Fruit fly (Drosophila melanogaster) whole organism, pupa: ENCODE results near the gene CG10584.
A peak's percentile ranks its signal among the peaks of the same experiment; 100 is the strongest.

Experiments
- CG10348 ChIP-seq: fragments of 200-800 bp; sonication (Bioruptor generic); IDR thresholded peaks from 2 replicates; pipeline ENCODE4 v1.3.6; 2022; ENCODE audit warnings: missing biosample characterization, missing genetic modification characterization
- CG12605 ChIP-seq: fragments of 200-800 bp; sonication (Bioruptor generic); IDR thresholded peaks from 2 replicates; pipeline ENCODE4 v1.3.6; 2022; ENCODE audit warnings: missing biosample characterization, missing genetic modification characterization
- CG13204 ChIP-seq: fragments of 200-800 bp; sonication (Bioruptor generic); optimal IDR thresholded peaks from 2 replicates; lab custom pipeline; 2018; ENCODE audit warnings: missing biosample characterization, mild to moderate bottlenecking, missing genetic modification characterization, moderate library complexity
- CG14655 ChIP-seq: fragments of 200-800 bp; sonication (Bioruptor generic); optimal IDR thresholded peaks from 3 replicates; lab custom pipeline; 2017; ENCODE audit warnings: mild to moderate bottlenecking, missing biosample characterization, missing genetic modification reagents, missing genetic modification characterization
- CG15710 ChIP-seq: fragments of 200-800 bp; sonication (Bioruptor generic); optimal IDR thresholded peaks from 2 replicates; lab custom pipeline; 2018; ENCODE audit warnings: missing biosample characterization, mild to moderate bottlenecking, missing genetic modification characterization, moderate library complexity
- CG17806 ChIP-seq: fragments of 200-800 bp; sonication (Bioruptor generic); optimal IDR thresholded peaks from 2 replicates; lab custom pipeline; 2018; ENCODE audit warnings: missing biosample characterization, mild to moderate bottlenecking, missing genetic modification characterization, moderate library complexity
- CG32121 ChIP-seq: fragments of 200-800 bp; sonication (Bioruptor generic); IDR thresholded peaks from 2 replicates; pipeline ENCODE4 v1.3.6; 2022; ENCODE audit warnings: missing biosample characterization, missing genetic modification characterization
- CG34367 ChIP-seq: fragments of 200-800 bp; sonication (Bioruptor generic); optimal IDR thresholded peaks from 2 replicates; lab custom pipeline; 2018; ENCODE audit warnings: missing biosample characterization, mild to moderate bottlenecking, missing genetic modification characterization
- CG4496 ChIP-seq: fragments of 200-800 bp; sonication (Bioruptor generic); IDR thresholded peaks from 3 replicates; pipeline ENCODE4 v1.3.6; 2022; ENCODE audit warnings: missing biosample characterization, missing genetic modification characterization
- CG8159 ChIP-seq: fragments of 200-800 bp; sonication (Bioruptor generic); optimal IDR thresholded peaks from 3 replicates; lab custom pipeline; 2018; ENCODE audit warnings: missing biosample characterization, mild to moderate bottlenecking, missing genetic modification characterization, moderate library complexity
- CG8301 ChIP-seq: fragments of 200-800 bp; sonication (Bioruptor generic); optimal IDR thresholded peaks from 2 replicates; lab custom pipeline; 2018; ENCODE audit warnings: missing biosample characterization, mild to moderate bottlenecking, missing genetic modification characterization
- CG9948 ChIP-seq: fragments of 200-800 bp; sonication (Bioruptor generic); optimal IDR thresholded peaks from 2 replicates; lab custom pipeline; 2018; ENCODE audit warnings: missing biosample characterization, mild to moderate bottlenecking, missing genetic modification characterization, moderate library complexity
- D1 ChIP-seq: fragments of 200-800 bp; sonication (Bioruptor generic); optimal IDR thresholded peaks from 2 replicates; lab custom pipeline; 2018; ENCODE audit warnings: missing biosample characterization, mild to moderate bottlenecking, missing genetic modification characterization, moderate library complexity
- EcR ChIP-seq: fragments of 200-800 bp; sonication (Bioruptor generic); optimal IDR thresholded peaks from 3 replicates; lab custom pipeline; 2019; ENCODE audit warnings: missing biosample characterization, missing genetic modification characterization, mild to moderate bottlenecking, moderate library complexity, missing genetic modification reagents
- Ets98B ChIP-seq: fragments of 200-800 bp; sonication (Bioruptor generic); IDR thresholded peaks from 2 replicates; pipeline ENCODE4 v1.3.6; 2022; ENCODE audit warnings: missing biosample characterization, missing genetic modification characterization
- Pif1A ChIP-seq: fragments of 200-800 bp; sonication (Bioruptor generic); optimal IDR thresholded peaks from 3 replicates; lab custom pipeline; 2016; ENCODE audit warnings: missing biosample characterization, missing genetic modification characterization
- Pif1B ChIP-seq: fragments of 200-800 bp; sonication (Bioruptor generic); optimal IDR thresholded peaks from 3 replicates; lab custom pipeline; 2016; ENCODE audit warnings: missing biosample characterization, missing genetic modification characterization
- Snoo ChIP-seq: fragments of 200-800 bp; sonication (Bioruptor generic); optimal IDR thresholded peaks from 3 replicates; lab custom pipeline; 2017; ENCODE audit warnings: missing biosample characterization, mild to moderate bottlenecking, missing genetic modification characterization, inconsistent platforms
- fd96Ca ChIP-seq: fragments of 200-800 bp; sonication (Bioruptor generic); IDR thresholded peaks from 3 replicates; pipeline ENCODE4 v1.3.6; 2022; ENCODE audit warnings: missing biosample characterization, missing genetic modification characterization
- gl ChIP-seq: fragments of 200-800 bp; sonication (Bioruptor generic); optimal IDR thresholded peaks from 2 replicates; lab custom pipeline; 2018; ENCODE audit warnings: missing biosample characterization, mild to moderate bottlenecking, missing genetic modification characterization
- rn ChIP-seq: fragments of 200-800 bp; sonication (Bioruptor generic); IDR thresholded peaks from 2 replicates; pipeline ENCODE4 v1.3.6; 2022; ENCODE audit warnings: missing biosample characterization, missing genetic modification characterization

CG10584 gene

DNA sequence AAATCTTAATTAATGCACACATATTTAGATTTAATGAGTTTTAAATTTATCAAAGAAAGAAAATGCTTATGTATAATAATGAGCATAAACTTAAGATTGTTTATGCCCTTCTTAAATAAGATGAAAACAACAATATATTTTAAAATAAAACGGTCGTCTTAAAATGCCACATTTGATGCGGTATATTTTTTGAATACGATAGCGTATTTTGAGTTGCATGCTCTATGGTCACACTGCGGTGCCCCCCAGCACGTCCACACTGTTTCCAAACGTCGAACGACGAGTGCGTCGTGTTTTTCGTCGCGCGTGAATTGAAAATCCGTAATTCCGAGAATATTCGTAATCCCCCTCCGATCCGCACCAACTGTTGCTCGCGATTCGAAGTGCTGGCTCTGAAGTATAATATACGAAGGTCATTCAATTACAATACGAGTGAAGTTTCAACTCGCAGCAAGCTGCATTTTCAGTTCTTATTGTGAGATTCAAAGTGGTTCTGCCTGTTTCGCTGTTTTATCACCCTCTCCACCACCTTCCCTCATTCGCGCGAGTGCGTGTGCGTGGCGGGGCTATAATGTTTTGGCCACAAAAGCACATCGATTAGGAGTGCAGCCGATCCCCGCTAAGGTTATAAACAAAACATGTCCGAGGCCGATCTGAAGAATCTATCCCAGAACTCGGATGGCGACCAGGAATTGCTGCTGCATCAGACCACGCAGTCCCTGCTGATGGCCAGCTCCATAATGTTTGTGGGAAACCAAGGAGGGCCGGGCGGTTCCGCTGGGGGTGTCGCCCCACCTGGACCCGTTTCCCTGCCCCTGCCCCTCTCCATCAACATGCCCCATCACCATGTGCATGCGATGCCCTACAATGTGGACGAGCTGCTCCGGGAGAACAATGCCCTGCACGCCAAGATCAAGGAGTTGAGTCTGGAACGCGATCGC lies 3.4 kb upstream of the CG10584 start, which contains the start of gene siz:
Gene siz, plus strand, starts transcription at position 255 of the 941 bp plus-strand sequence.
- TF ChIP-seq CG32121 (GFP tag; lab: Robert Waterston, UW) = no peak
- TF ChIP-seq CG12605 = peak; percentile 45; the same call in 1 of the 2 replicates
- no peak for TF ChIP-seq CG14655 (GFP tag; lab: Kevin White, UChicago)
- TF ChIP-seq CG17806 (tag; lab: Kevin White, UChicago) = peak; percentile 17
- no peak for TF ChIP-seq CG9948 (tag; lab: Kevin White, UChicago)
- TF ChIP-seq CG13204 (GFP tag; lab: Kevin White, UChicago) = peak; percentile 28
- TF ChIP-seq fd96Ca (GFP tag; lab: Robert Waterston, UW) = peak; percentile 9; the same call in 1 of the 3 replicates
- TF ChIP-seq EcR (GFP tag; lab: Kevin White, UChicago) = peak; percentile 63

DNA sequence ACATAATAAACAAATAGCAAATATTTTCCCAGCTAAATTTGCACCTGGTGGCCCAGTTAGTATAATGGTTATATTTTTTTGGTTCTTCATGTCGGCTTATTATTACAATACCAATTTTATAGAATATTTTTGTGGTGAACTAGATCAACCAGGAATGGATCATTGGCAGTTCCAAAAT lies 2.8 kb upstream of the CG10584 start, which contains the start of gene CG10581:
Gene CG10581, minus strand, starts transcription at position 101 of the 178 bp plus-strand sequence.
- no peak for TF ChIP-seq CG4496
- TF ChIP-seq CG12605 = no peak
- no peak for TF ChIP-seq rn (GFP tag; lab: Robert Waterston, UW)
- TF ChIP-seq CG14655 (GFP tag; lab: Kevin White, UChicago) = no peak
- TF ChIP-seq CG32121 (GFP tag; lab: Robert Waterston, UW) = no peak
- no peak for TF ChIP-seq CG8159 (tag; lab: Kevin White, UChicago)
- TF ChIP-seq CG34367 = no peak
- TF ChIP-seq Snoo (tag; lab: Kevin White, UChicago) = no peak
- TF ChIP-seq fd96Ca (GFP tag; lab: Robert Waterston, UW) = no peak
- TF ChIP-seq CG8301 = no peak
- TF ChIP-seq gl (tag; lab: Kevin White, UChicago) = no peak
- no peak for TF ChIP-seq CG10348 (GFP tag; lab: Robert Waterston, UW)
- TF ChIP-seq CG13204 (GFP tag; lab: Kevin White, UChicago) = no peak
- no peak for TF ChIP-seq CG17806 (tag; lab: Kevin White, UChicago)
- no peak for TF ChIP-seq EcR (GFP tag; lab: Kevin White, UChicago)
- no peak for TF ChIP-seq Pif1A
- TF ChIP-seq D1 (tag; lab: Kevin White, UChicago) = no peak

DNA sequence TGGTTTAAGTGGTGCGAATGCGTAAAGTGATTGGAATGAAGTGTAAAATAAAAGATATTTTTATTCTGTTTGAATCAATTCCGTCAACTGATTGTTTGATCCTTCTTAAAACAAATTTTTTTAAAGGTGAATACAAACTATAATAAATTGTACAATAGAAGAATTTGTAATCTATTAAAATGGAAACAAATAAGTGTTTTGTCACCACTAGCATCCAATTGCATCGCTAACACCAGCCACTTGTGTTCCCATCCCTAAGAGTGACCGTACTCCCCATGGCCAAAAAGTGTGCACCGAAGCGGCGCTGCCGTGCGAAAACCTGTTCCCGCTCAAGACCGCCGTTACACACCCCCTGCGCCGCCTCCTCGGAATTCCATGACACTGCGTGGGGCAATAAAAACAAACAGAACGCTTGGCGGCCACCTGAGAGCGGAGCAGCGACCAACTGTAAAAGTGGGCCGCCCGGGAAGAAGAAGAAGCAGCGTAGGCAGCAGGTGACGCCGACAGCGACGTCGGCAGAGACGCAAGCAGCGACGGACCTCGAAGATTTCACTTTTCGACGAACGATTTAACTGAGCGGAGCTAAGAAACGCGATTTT lies 3.4 kb downstream of the CG10584 start, which contains the start of gene Pdss2:
Gene Pdss2, plus strand, starts transcription at position 259 of the 599 bp plus-strand sequence.
- TF ChIP-seq CG8301 (peak; percentile 15), CG34367 (peak; percentile 53), CG8159 (tag; lab: Kevin White, UChicago) (peak; percentile 57), EcR (GFP tag; lab: Kevin White, UChicago) (peak; percentile 69), CG32121 (GFP tag; lab: Robert Waterston, UW) (peak; percentile 72), fd96Ca (GFP tag; lab: Robert Waterston, UW) (peak; percentile 77), CG4496 (peak; percentile 83), CG12605 (peak; percentile 69), CG10348 (GFP tag; lab: Robert Waterston, UW) (no peak), CG13204 (GFP tag; lab: Kevin White, UChicago) (peak; percentile 100), CG17806 (tag; lab: Kevin White, UChicago) (peak; percentile 50), Ets98B (peak; percentile 67), CG15710 (tag; lab: Kevin White, UChicago) (peak; percentile 62), D1 (tag; lab: Kevin White, UChicago) (no peak), gl (tag; lab: Kevin White, UChicago) (peak; percentile 35), Pif1A (peak; percentile 45), Snoo (tag; lab: Kevin White, UChicago) (peak; percentile 34), rn (GFP tag; lab: Robert Waterston, UW) (peak; percentile 58), CG14655 (GFP tag; lab: Kevin White, UChicago) (peak; percentile 58), CG9948 (tag; lab: Kevin White, UChicago) (peak; percentile 47), Pif1B (GFP tag; lab: Kevin White, UChicago) (peak; percentile 27)
- TF ChIP-seq, all 21 proteins: peak for 19

DNA sequence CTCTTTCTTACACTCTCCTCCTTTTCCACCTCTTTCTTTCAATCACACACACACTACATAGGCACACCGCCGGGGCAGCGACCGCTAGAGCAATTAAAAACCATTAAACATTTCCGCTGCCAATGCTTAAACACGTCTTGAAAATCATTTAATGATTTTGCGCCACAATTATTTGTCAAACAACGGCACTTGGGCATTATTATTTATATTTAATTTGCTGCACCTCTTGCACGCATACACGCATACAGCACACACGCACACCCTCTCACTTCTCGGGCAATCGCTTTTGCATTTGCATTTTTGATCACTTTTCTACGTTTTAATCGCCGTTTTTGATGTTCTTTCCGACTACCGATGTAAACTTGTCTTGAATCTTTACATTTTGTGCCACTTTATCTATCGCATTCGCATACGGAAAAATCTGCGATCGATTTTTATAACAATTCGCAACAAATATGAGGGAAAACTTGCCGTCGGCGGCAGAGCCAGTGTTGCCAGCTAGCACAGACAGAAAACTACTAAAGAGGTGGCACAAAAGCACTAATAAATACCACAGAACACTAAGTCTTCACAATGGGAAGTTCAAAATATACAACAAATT lies 4.1 kb downstream of the CG10584 start, which contains the start of gene skd:
Gene skd, minus strand, starts transcription at position 518 of the 601 bp plus-strand sequence.
- TF ChIP-seq CG12605 (0 out of 2 replicates have a peak, but pooled peaks have one; percentile 8), EcR (GFP tag; lab: Kevin White, UChicago) (peak; percentile 85), CG32121 (GFP tag; lab: Robert Waterston, UW) (no peak)

DNA sequence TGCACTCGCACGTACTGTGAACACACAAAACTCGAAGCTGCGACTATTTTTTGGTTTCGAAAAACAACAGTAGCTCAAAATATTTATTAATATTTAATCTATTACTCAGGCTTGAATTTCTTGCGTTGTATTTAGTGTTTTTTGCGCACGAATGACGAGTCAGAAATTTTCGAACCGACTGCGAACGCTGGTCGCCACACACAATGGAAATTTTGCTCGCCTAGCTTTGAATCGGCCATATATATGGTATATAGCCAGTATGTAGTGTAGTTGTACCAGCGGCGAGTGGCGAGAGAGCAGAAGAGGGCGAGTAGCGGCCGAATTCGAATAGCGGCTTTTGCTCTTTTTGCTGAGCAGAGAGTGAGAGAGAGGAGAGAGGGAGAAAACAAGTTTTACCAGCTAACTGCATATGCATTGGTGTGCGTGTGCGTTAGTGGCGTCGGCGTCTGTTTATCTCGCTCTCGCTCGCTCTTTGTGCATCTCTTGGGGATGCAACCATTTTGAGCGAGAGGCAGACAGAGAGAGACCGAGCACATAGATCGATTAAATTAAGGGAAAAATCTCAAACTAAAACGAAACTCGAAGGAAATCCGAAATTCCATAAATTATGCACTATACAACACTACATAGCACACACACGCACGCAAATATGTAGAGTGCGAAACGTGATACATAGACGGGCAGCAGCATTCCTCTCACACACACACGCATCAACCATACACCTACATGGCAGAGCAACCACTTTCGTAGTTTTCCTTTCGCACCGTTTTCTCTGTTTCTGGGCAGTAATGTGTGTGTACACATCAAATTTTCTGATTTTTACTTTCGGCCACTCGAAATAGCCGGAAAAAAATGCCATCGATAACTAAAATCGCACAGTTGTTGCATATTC lies 4.9 kb downstream of the CG10584 start:
- TF ChIP-seq CG8159 (tag; lab: Kevin White, UChicago) (no peak), CG8301 (no peak), rn (GFP tag; lab: Robert Waterston, UW) (no peak), CG17806 (tag; lab: Kevin White, UChicago) (no peak), EcR (GFP tag; lab: Kevin White, UChicago) (no peak), Pif1A (peak; percentile 34), CG13204 (GFP tag; lab: Kevin White, UChicago) (peak; percentile 35), CG34367 (no peak), Ets98B (peak; percentile 77), CG12605 (peak; percentile 72), Pif1B (GFP tag; lab: Kevin White, UChicago) (peak; percentile 2), CG9948 (tag; lab: Kevin White, UChicago) (no peak), CG14655 (GFP tag; lab: Kevin White, UChicago) (no peak), CG4496 (peak; percentile 71), CG32121 (GFP tag; lab: Robert Waterston, UW) (peak; percentile 36; the same call in 1 of the 2 replicates), fd96Ca (GFP tag; lab: Robert Waterston, UW) (peak; percentile 71; the same call in 2 of the 3 replicates), D1 (tag; lab: Kevin White, UChicago) (no peak), Snoo (tag; lab: Kevin White, UChicago) (no peak), CG10348 (GFP tag; lab: Robert Waterston, UW) (no peak), gl (tag; lab: Kevin White, UChicago) (peak; percentile 32), CG15710 (tag; lab: Kevin White, UChicago) (peak; percentile 21)
